Fruit fly (Drosophila melanogaster) whole organism, embryonic: ENCODE results near the gene Tsp68C.

Experiments used
- Abd-B ChIP-seq: fragments of 200-800 bp; sonication (Bioruptor generic); optimal IDR thresholded peaks from 2 replicates; lab custom pipeline; 2018; ENCODE audit warnings: missing biosample characterization, mild to moderate bottlenecking, missing genetic modification characterization, moderate library complexity
- Asciz ChIP-seq: fragments of 200-800 bp; sonication (Bioruptor generic); optimal IDR thresholded peaks from 2 replicates; lab custom pipeline; 2017; ENCODE audit warnings: missing biosample characterization, mild to moderate bottlenecking, missing genetic modification characterization, missing genetic modification reagents
- Awh ChIP-seq: fragments of 200-800 bp; sonication (Bioruptor generic); IDR thresholded peaks from 2 replicates; pipeline ENCODE4, ENCODE4 v1.3.6; 2022; ENCODE audit warnings: missing biosample characterization, missing genetic modification characterization
- C15 ChIP-seq: fragments of 200-800 bp; sonication (Bioruptor generic); IDR thresholded peaks from 3 replicates; pipeline ENCODE4 v1.3.6; 2022; ENCODE audit warnings: missing biosample characterization, missing genetic modification characterization
- CG10274 ChIP-seq: fragments of 200-800 bp; sonication (Bioruptor generic); optimal IDR thresholded peaks from 3 replicates; lab custom pipeline; 2017; ENCODE audit warnings: missing biosample characterization, mild to moderate bottlenecking, missing genetic modification characterization
- CG10565 ChIP-seq: fragments of 200-800 bp; sonication (Bioruptor generic); optimal IDR thresholded peaks from 3 replicates; lab custom pipeline; 2016; ENCODE audit warnings: missing biosample characterization, mild to moderate bottlenecking, missing genetic modification characterization
- CG11456 ChIP-seq: fragments of 200-800 bp; sonication (Bioruptor generic); IDR thresholded peaks from 3 replicates; pipeline ENCODE4 v1.3.6; 2022; ENCODE audit warnings: missing biosample characterization, missing genetic modification characterization
- CG11695 ChIP-seq: fragments of 200-800 bp; sonication (Bioruptor generic); IDR thresholded peaks from 3 replicates; pipeline ENCODE4 v1.3.6; 2022; ENCODE audit warnings: missing biosample characterization, missing genetic modification characterization
- CG11723 ChIP-seq: fragments of 200-800 bp; sonication (Bioruptor generic); optimal IDR thresholded peaks from 2 replicates; lab custom pipeline; 2017; ENCODE audit warnings: missing biosample characterization, mild to moderate bottlenecking, missing genetic modification characterization
- CG12744 ChIP-seq: fragments of 200-800 bp; sonication (Bioruptor generic); optimal IDR thresholded peaks from 2 replicates; lab custom pipeline; 2016; ENCODE audit warnings: missing biosample characterization, missing genetic modification characterization
- CG13296 ChIP-seq: fragments of 200-800 bp; sonication (Bioruptor generic); optimal IDR thresholded peaks from 3 replicates; lab custom pipeline; 2018; ENCODE audit warnings: missing biosample characterization, mild to moderate bottlenecking, missing genetic modification characterization
- CG13775 ChIP-seq: fragments of 200-800 bp; sonication (Bioruptor generic); optimal IDR thresholded peaks from 3 replicates; lab custom pipeline; 2017; ENCODE audit warnings: missing biosample characterization, mild to moderate bottlenecking, missing genetic modification characterization
- CG14441 ChIP-seq: fragments of 200-800 bp; sonication (Bioruptor generic); IDR thresholded peaks from 2 replicates; pipeline ENCODE4 v1.3.6; 2022; ENCODE audit warnings: missing biosample characterization, missing genetic modification characterization
- CG15011 ChIP-seq: fragments of 200-800 bp; sonication (Bioruptor generic); optimal IDR thresholded peaks from 3 replicates; lab custom pipeline; 2018; ENCODE audit warnings: missing biosample characterization, mild to moderate bottlenecking, missing genetic modification characterization
- CG17612 ChIP-seq: fragments of 200-800 bp; sonication (Bioruptor generic); IDR thresholded peaks from 2 replicates; pipeline ENCODE4 v1.3.6; 2022; ENCODE audit warnings: missing biosample characterization, missing genetic modification characterization
- CG18011 ChIP-seq: fragments of 200-800 bp; sonication (Bioruptor generic); optimal IDR thresholded peaks from 2 replicates; lab custom pipeline; 2017; ENCODE audit warnings: missing biosample characterization, missing genetic modification characterization, mild to moderate bottlenecking, moderate library complexity, missing genotype
- CG18619 ChIP-seq: fragments of 200-800 bp; sonication (Bioruptor generic); optimal IDR thresholded peaks from 3 replicates; lab custom pipeline; 2017; ENCODE audit warnings: missing biosample characterization, mild to moderate bottlenecking, missing genetic modification characterization
- CG32772 ChIP-seq: fragments of 200-800 bp; sonication (Bioruptor generic); IDR thresholded peaks from 2 replicates; pipeline ENCODE4 v1.3.6; 2022; ENCODE audit warnings: missing biosample characterization, missing genetic modification characterization
- CG3847 ChIP-seq: fragments of 200-800 bp; sonication (Bioruptor generic); IDR thresholded peaks from 2 replicates; pipeline ENCODE4 v1.3.6; 2022; ENCODE audit warnings: missing biosample characterization, missing genetic modification characterization
- CG6689 ChIP-seq: fragments of 200-800 bp; sonication (Bioruptor generic); IDR thresholded peaks from 2 replicates; pipeline ENCODE4 v1.3.6; 2022; ENCODE audit warnings: missing biosample characterization, missing genetic modification characterization
- CG8290 ChIP-seq, 3 experiments: fragments of 200-800 bp; sonication (Bioruptor generic); optimal IDR thresholded peaks; 2 replicates each; lab custom pipeline; 2016 to 2019; ENCODE audit warnings: missing biosample characterization in 3 of 3, missing genetic modification characterization in 3 of 3, mild to moderate bottlenecking in 2 of 3, moderate library complexity in 1 of 3
- CG9437 ChIP-seq: fragments of 200-800 bp; sonication (Bioruptor generic); optimal IDR thresholded peaks from 2 replicates; lab custom pipeline; 2018; ENCODE audit warnings: missing biosample characterization, mild to moderate bottlenecking, missing genetic modification characterization
- CG9727 ChIP-seq: fragments of 200-800 bp; sonication (Bioruptor generic); optimal IDR thresholded peaks from 3 replicates; lab custom pipeline; 2017; ENCODE audit warnings: missing biosample characterization, mild to moderate bottlenecking, missing genetic modification characterization
- Fer1 ChIP-seq: fragments of 200-800 bp; sonication (Bioruptor generic); optimal IDR thresholded peaks from 2 replicates; lab custom pipeline; 2017; ENCODE audit warnings: missing biosample characterization, mild to moderate bottlenecking, missing genetic modification characterization
- Gsc ChIP-seq: fragments of 200-800 bp; sonication (Bioruptor generic); IDR thresholded peaks from 2 replicates; pipeline ENCODE4 v1.3.6; 2022; ENCODE audit warnings: missing biosample characterization, missing genetic modification characterization
- MESR4 ChIP-seq: fragments of 200-800 bp; sonication (Bioruptor generic); optimal IDR thresholded peaks from 2 replicates; lab custom pipeline; 2018; ENCODE audit warnings: missing biosample characterization, mild to moderate bottlenecking, missing genetic modification characterization, moderate library complexity
- NC2α ChIP-seq: fragments of 200-800 bp; sonication (Bioruptor generic); optimal IDR thresholded peaks from 2 replicates; lab custom pipeline; 2016; ENCODE audit warnings: missing biosample characterization, missing genetic modification characterization
- Nf-YC ChIP-seq: fragments of 200-800 bp; optimal IDR thresholded peaks from 3 replicates; lab custom pipeline; 2019; ENCODE audit warnings: missing biosample characterization, mild to moderate bottlenecking, missing genetic modification characterization, moderate library complexity
- NfI ChIP-seq: fragments of 200-800 bp; sonication (Bioruptor generic); optimal IDR thresholded peaks from 3 replicates; lab custom pipeline; 2018; ENCODE audit warnings: missing biosample characterization, mild to moderate bottlenecking, missing genetic modification characterization, moderate library complexity
- Optix ChIP-seq: fragments of 200-800 bp; sonication (Bioruptor generic); IDR thresholded peaks from 3 replicates; pipeline ENCODE4 v1.3.6; 2022; ENCODE audit warnings: missing biosample characterization, missing genetic modification characterization
- PHDP ChIP-seq: fragments of 200-800 bp; sonication (Bioruptor generic); optimal IDR thresholded peaks from 3 replicates; lab custom pipeline; 2018; ENCODE audit warnings: missing biosample characterization, mild to moderate bottlenecking, missing genetic modification characterization, moderate library complexity
- Ptx1 ChIP-seq: fragments of 200-800 bp; sonication (Bioruptor generic); IDR thresholded peaks from 2 replicates; pipeline ENCODE4 v1.3.6; 2022; ENCODE audit warnings: missing biosample characterization, missing genetic modification characterization
- Sox100B ChIP-seq: fragments of 200-800 bp; sonication (Bioruptor generic); optimal IDR thresholded peaks from 3 replicates; lab custom pipeline; 2018; ENCODE audit warnings: missing biosample characterization, mild to moderate bottlenecking, missing genetic modification characterization
- Sry-β ChIP-seq: fragments of 200-800 bp; sonication (Bioruptor generic); optimal IDR thresholded peaks from 2 replicates; lab custom pipeline; 2018; ENCODE audit warnings: missing biosample characterization, mild to moderate bottlenecking, missing genetic modification characterization, moderate library complexity
- Ssrp ChIP-seq: fragments of 200-800 bp; sonication (Bioruptor generic); optimal IDR thresholded peaks from 2 replicates; lab custom pipeline; 2018; ENCODE audit warnings: missing biosample characterization, mild to moderate bottlenecking, missing genetic modification characterization, moderate library complexity
- amos ChIP-seq: fragments of 200-800 bp; sonication (Bioruptor generic); IDR thresholded peaks from 2 replicates; pipeline ENCODE4 v1.3.6; 2022; ENCODE audit warnings: missing biosample characterization, missing genetic modification characterization; ENCODE audit not compliant: partially characterized antibody
- crc ChIP-seq: fragments of 200-800 bp; sonication (Bioruptor generic); optimal IDR thresholded peaks from 2 replicates; lab custom pipeline; 2016; ENCODE audit warnings: missing biosample characterization, missing genetic modification characterization
- da ChIP-seq: fragments of 200-800 bp; sonication (Bioruptor generic); optimal IDR thresholded peaks from 2 replicates; lab custom pipeline; 2016; ENCODE audit warnings: missing biosample characterization, missing genetic modification characterization
- en ChIP-seq: fragments of 200-800 bp; sonication (Bioruptor generic); optimal IDR thresholded peaks from 2 replicates; lab custom pipeline; 2016; ENCODE audit warnings: missing biosample characterization, missing genetic modification characterization
- fru ChIP-seq: fragments of >200 bp; optimal IDR thresholded peaks from 2 replicates; lab custom pipeline; 2017
- jigr1 ChIP-seq: fragments of 200-800 bp; sonication (Bioruptor generic); IDR thresholded peaks from 3 replicates; pipeline ENCODE4 v1.3.6; 2022; ENCODE audit warnings: missing biosample characterization, missing genetic modification characterization
- kni ChIP-seq: fragments of 200-800 bp; sonication (Bioruptor generic); optimal IDR thresholded peaks from 3 replicates; lab custom pipeline; 2017; ENCODE audit warnings: mild to moderate bottlenecking, missing biosample characterization, missing genetic modification reagents, missing genetic modification characterization
- nerfin-2 ChIP-seq: fragments of 200-800 bp; sonication (Bioruptor generic); IDR thresholded peaks from 2 replicates; pipeline ENCODE4 v1.3.6; 2022; ENCODE audit warnings: missing biosample characterization, missing genetic modification characterization; ENCODE audit not compliant: partially characterized antibody
- ro ChIP-seq: fragments of 200-800 bp; sonication (Bioruptor generic); IDR thresholded peaks from 2 replicates; pipeline ENCODE4 v1.3.6; 2022; ENCODE audit warnings: missing biosample characterization, missing genetic modification characterization
- schlank ChIP-seq: fragments of 200-800 bp; sonication (Bioruptor generic); optimal IDR thresholded peaks from 2 replicates; lab custom pipeline; 2018; ENCODE audit warnings: missing biosample characterization, mild to moderate bottlenecking, missing genetic modification characterization
- sima ChIP-seq: fragments of 200-800 bp; sonication (Bioruptor generic); optimal IDR thresholded peaks from 2 replicates; lab custom pipeline; 2016; ENCODE audit warnings: missing biosample characterization, missing genetic modification characterization
- sqz ChIP-seq: fragments of 200-800 bp; sonication (Bioruptor generic); optimal IDR thresholded peaks from 3 replicates; lab custom pipeline; 2018; ENCODE audit warnings: missing biosample characterization, mild to moderate bottlenecking, missing genetic modification characterization
- tap ChIP-seq: fragments of 200-800 bp; optimal IDR thresholded peaks from 3 replicates; lab custom pipeline; 2019; ENCODE audit warnings: missing biosample characterization, mild to moderate bottlenecking, missing genetic modification characterization, moderate library complexity
- ttk ChIP-seq: fragments of 200-800 bp; sonication (Bioruptor generic); IDR thresholded peaks from 2 replicates; pipeline ENCODE4 v2.1.2; 2022; ENCODE audit warnings: missing biosample characterization, missing genetic modification characterization
- wdn ChIP-seq: fragments of 200-800 bp; sonication (Bioruptor generic); IDR thresholded peaks from 2 replicates; pipeline ENCODE4 v1.3.6; 2022; ENCODE audit warnings: missing biosample characterization, missing genetic modification characterization
- zfh2 ChIP-seq: fragments of 200-800 bp; sonication (Bioruptor generic); optimal IDR thresholded peaks from 2 replicates; lab custom pipeline; 2016; ENCODE audit warnings: missing biosample characterization, missing genetic modification characterization

Tsp68C gene

DNA sequence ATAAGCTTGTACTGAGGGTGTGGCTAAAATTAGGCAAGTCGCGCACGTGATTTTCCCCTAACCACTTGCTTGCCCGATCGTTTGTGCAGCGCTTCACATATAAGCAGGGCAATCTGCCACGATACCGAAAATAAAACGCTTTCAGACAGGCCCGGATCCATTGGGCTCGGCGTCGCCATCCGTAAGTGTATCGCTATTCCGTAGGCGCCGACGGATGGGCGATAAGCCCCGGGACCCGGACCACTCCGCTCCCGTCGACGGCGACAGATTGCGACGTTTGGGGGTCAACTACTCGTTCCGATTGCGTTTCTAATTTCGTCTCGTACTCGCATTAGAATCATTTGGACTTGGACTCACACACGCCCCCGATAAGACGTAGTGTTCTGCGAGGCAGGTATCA, 18.9 kb downstream of the Tsp68C start (continued):
- TF ChIP-seq Sry-β (GFP tag; lab: Kevin White, UChicago): no peak
- no peak; the same call in none of the 2 replicates for TF ChIP-seq Ptx1 (GFP tag; lab: Robert Waterston, UW)
- no peak for TF ChIP-seq CG15011 (GFP tag; lab: Kevin White, UChicago)
- TF ChIP-seq CG11723 (GFP tag; lab: Kevin White, UChicago): peak; percentile 59
- TF ChIP-seq CG18011 (GFP tag; lab: Kevin White, UChicago): peak; percentile 67
- TF ChIP-seq kni: no peak
- no peak for TF ChIP-seq nerfin-2
- peak; percentile 65 for TF ChIP-seq CG8290 (GFP tag; optimal IDR thresholded peaks at IDR 0.05; lab: Kevin White, UChicago)
- peak in 1 of 2 experiments; percentile 99 for TF ChIP-seq CG8290 (tag; optimal IDR thresholded peaks at IDR 0.05; lab: Kevin White, UChicago)
- peak; percentile 83 for TF ChIP-seq CG18619
- no peak; the same call in 1 of the 2 replicates for TF ChIP-seq CG32772 (GFP tag; lab: Robert Waterston, UW)
- peak; percentile 87 for TF ChIP-seq NfI (GFP tag; lab: Kevin White, UChicago)
- TF ChIP-seq CG13296: peak; percentile 76
- peak; percentile 95; the same call in 1 of the 2 replicates for TF ChIP-seq ttk (GFP tag; lab: Robert Waterston, UW)
- TF ChIP-seq sima (GFP tag; lab: Kevin White, UChicago): no peak
- TF ChIP-seq C15 (GFP tag; lab: Robert Waterston, UW): peak; percentile 66; the same call in 1 of the 3 replicates
- TF ChIP-seq wdn (GFP tag; lab: Robert Waterston, UW): peak; percentile 92
- no peak for TF ChIP-seq jigr1 (GFP tag; lab: Robert Waterston, UW)
- peak; percentile 72 for TF ChIP-seq NC2α
- peak; percentile 93 for TF ChIP-seq Optix (GFP tag; lab: Robert Waterston, UW)
- TF ChIP-seq CG14441: peak; percentile 94
- no peak for TF ChIP-seq Nf-YC
- TF ChIP-seq PHDP: no peak
- no peak for TF ChIP-seq tap (tag; lab: Kevin White, UChicago)
- TF ChIP-seq ro (GFP tag; lab: Robert Waterston, UW): no peak
- TF ChIP-seq Awh (GFP tag; lab: Robert Waterston, UW): peak; percentile 91
- TF ChIP-seq CG11456 (GFP tag; lab: Robert Waterston, UW): peak; percentile 99
- no peak for TF ChIP-seq Sox100B (GFP tag; lab: Kevin White, UChicago)
- TF ChIP-seq CG9727 (GFP tag; lab: Kevin White, UChicago): no peak
- peak; percentile 78 for TF ChIP-seq schlank
- no peak for TF ChIP-seq CG10274 (GFP tag; lab: Kevin White, UChicago)
- peak; percentile 83 for TF ChIP-seq CG17612 (GFP tag; lab: Robert Waterston, UW)
- peak; percentile 71 for TF ChIP-seq Abd-B (GFP tag; lab: Kevin White, UChicago)
- no peak for TF ChIP-seq fru
- TF ChIP-seq Gsc (GFP tag; lab: Robert Waterston, UW): no peak
- peak; percentile 76 for TF ChIP-seq CG6689 (GFP tag; lab: Robert Waterston, UW)
- TF ChIP-seq CG11695 (GFP tag; lab: Robert Waterston, UW): peak; percentile 75
- TF ChIP-seq Ssrp (tag; lab: Kevin White, UChicago): peak; percentile 58
- TF ChIP-seq Asciz (GFP tag; lab: Kevin White, UChicago): no peak
- no peak for TF ChIP-seq CG10565 (GFP tag; lab: Kevin White, UChicago)
- TF ChIP-seq CG3847 (GFP tag; lab: Robert Waterston, UW): peak; percentile 94
- TF ChIP-seq CG12744: peak; percentile 86
- peak; percentile 78 for TF ChIP-seq en
- TF ChIP-seq amos (GFP tag; lab: Robert Waterston, UW): peak; percentile 75
- no peak for TF ChIP-seq sqz (GFP tag; lab: Kevin White, UChicago)
- no peak for TF ChIP-seq Fer1
- peak; percentile 68 for TF ChIP-seq CG9437 (GFP tag; lab: Kevin White, UChicago)
- peak; percentile 58 for TF ChIP-seq crc (GFP tag; lab: Kevin White, UChicago)
- TF ChIP-seq CG13775 (GFP tag; lab: Kevin White, UChicago): peak; percentile 44
- peak; percentile 87 for TF ChIP-seq da (GFP tag; lab: Kevin White, UChicago)
- peak; percentile 87 for TF ChIP-seq zfh2 (GFP tag; lab: Kevin White, UChicago)
- TF ChIP-seq MESR4 (GFP tag; lab: Kevin White, UChicago): peak; percentile 1
